Fruit fly (Drosophila melanogaster): ENCODE results near the gene CG13707.

CG13707 gene

DNA sequence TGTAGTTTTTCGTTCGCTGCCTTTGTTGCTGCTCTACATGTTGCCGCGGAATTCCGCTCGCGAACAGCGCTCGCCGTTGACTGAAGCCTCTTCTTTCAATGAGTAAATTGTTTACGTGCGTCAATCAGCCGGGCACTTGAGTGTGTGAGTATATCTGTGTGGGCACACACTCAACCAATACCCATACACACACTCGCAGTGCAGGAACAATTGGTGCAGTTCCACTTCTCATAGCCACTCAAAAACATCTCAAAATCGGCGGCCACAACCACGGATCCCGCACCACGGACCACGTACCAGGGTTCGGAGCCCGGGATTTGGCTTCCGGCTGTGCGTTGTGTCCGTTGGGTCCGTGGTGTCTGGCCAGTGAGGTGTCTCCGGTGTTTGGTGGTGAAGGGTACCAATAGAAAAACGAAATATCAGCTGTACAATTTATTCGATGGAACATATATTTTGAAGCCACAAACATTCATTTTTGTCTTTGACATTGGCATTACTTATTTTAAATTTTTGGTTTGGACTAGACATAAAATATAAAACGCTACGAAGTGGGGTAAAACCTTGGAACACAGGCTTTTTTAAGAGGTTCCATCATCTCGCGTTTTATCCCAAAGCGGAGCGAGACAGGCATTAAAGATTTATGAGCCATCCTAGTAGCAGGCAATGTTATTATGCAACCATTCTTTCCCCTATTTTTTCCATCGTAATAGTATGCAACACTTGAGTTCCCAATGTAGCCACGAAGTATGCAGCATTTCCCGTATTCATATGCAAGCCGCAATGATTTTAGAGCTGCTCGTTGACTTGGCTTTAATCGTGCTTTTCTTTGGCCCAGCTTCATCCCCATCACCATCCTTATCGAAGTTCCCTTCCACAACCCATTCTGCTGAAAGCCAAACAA lies at the start of gene CG13707:
CG13707 (minus strand) TSS at position 70 of the 901 bp plus-strand sequence.
- no peak for TF ChIP-seq CG17801 (GFP tag; optimal IDR thresholded peaks at IDR 0.05; ENCODE audit: partially characterized antibody)

DNA sequence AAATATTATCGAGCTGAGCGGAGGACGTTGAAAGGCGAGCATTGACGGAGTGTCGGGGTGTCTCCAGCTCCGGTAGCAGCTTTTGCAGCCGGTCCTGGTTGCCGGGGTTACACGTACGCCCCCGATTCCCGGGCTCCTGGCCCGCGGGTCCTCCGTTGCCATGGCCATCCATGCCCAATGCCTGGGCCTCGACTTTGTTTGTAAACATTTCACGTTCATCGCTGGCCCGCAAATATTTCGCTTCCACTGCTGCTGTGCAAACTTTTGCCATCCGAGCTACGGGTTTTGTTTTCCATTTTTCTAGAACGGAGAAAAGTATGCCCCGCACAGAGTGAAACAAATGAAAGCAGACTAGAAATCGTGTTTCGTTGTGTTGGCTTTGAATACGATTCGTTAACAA lies 21.1 kb upstream of the CG13707 start, which contains the start of gene Dnah3:
Dnah3 (plus strand) TSS at position 301 of the 400 bp plus-strand sequence.
- TF ChIP-seq CG17801 (GFP tag; optimal IDR thresholded peaks at IDR 0.05; ENCODE audit: partially characterized antibody) = no peak

DNA sequence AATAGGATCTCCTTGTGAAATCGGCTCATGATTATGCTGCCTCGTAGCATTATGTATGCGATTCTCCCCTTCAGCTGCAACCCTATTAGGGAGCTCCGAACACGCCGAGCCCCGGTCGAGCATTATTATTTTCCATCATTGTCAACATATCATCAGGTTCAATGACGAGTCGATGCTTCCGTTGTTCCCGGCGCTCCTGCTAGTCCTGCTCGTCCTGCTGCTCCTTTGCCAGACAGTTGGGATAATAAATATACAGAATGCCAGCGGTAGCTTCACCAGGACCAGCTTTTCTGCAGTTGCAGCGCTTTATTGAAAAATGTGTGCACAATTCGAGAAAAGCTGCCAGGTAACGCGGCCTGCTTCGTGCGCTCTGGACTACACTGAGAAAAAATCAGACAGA lies 20.5 kb upstream of the CG13707 start, which contains the start of gene CG32235:
CG32235 (minus strand) TSS at position 101 of the 400 bp plus-strand sequence.
- TF ChIP-seq CG17801 (GFP tag; optimal IDR thresholded peaks at IDR 0.05; ENCODE audit: partially characterized antibody) = no peak

DNA sequence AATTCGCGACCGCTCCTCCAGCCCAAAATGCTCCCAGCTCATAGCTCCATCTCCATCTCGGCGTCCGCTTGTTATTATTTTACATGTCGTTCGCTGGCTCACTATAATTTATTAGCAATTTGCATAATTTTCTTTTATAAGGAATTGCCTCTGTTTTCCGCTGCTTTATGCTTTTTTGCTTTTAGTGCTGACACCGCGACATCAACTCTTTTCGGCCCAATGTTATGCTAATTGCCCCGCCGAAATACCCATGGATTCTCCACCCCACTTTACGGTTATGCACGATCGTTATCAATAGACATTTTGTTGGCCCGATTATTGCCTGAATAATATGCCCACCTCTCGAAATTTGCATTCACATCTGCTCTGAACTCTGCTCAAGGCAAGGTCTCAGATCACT lies 15.3 kb upstream of the CG13707 start:
- no peak for TF ChIP-seq CG17801 (GFP tag; optimal IDR thresholded peaks at IDR 0.05; ENCODE audit: partially characterized antibody)

DNA sequence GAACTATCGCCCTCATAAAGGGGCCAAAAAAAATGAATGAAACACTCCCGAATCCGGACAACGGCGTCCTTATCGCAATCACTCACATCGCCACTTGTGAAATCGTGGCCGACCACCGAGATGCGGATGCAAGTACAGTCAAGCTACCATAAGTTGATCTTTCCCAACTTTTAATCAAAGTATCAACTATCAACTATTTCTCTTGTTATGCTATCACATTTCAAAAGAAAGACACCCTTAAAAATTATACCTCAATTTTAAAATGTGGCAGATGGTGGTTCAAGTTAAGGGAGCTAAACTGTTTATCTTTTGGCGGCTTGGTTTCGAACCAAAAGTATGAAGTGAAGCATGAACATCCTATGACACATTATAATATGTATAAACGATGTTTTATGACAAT lies 14.2 kb upstream of the CG13707 start:
- TF ChIP-seq CG17801 (GFP tag; optimal IDR thresholded peaks at IDR 0.05; ENCODE audit: partially characterized antibody) = no peak

DNA sequence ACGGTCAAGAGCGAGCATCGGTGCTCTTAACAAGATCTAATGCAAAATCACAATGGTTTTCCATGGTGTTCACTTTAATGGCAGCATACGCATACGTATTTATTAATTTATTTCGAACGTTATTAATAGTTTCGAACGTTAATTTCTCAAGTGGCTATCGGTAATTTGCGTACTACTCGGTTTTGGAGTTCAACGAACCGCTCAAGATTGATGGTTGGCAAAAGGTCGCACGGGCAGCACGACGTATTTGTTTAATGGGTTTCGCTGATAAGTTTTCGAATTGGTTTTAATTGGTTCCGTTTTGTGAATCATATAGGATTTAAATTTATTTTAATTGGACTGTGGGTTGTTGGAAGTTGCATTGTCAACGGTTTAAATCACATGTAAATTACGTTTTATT lies 13.2 kb upstream of the CG13707 start:
- TF ChIP-seq CG17801 (GFP tag; optimal IDR thresholded peaks at IDR 0.05; ENCODE audit: partially characterized antibody) = no peak

DNA sequence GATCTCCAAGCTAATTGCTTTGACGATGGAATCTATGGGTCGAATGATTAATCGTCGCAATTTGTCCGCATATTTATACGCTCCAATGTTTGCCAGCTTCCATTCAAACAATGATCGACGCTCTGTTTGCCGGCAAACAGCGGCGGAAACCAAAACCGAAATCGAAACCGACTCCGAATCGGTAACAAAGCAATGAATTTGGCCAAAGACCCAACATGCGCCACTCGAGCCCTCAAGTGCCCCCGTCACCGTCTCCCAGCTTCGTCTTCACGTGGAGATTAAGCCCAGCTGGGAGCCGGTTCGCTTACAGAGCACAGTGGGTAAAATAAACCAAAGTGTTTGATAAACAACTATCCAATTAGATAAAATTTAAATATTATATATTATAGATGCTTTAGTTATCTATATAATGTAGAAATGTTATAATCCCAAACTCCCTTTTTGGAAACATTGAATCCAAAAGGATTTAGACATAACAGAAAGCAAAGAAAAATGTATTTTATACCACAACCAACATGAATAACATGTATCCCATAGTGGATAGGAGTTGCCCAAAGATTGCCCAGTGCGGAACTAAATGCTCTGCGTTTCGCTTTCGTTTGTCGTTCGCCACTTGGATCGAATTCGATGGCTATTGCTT lies 12.6 kb upstream of the CG13707 start, which contains the start of gene CG32237:
CG32237 (minus strand) TSS at position 51 of the 640 bp plus-strand sequence.
- TF ChIP-seq CG17801 (GFP tag; optimal IDR thresholded peaks at IDR 0.05; ENCODE audit: partially characterized antibody) = no peak

DNA sequence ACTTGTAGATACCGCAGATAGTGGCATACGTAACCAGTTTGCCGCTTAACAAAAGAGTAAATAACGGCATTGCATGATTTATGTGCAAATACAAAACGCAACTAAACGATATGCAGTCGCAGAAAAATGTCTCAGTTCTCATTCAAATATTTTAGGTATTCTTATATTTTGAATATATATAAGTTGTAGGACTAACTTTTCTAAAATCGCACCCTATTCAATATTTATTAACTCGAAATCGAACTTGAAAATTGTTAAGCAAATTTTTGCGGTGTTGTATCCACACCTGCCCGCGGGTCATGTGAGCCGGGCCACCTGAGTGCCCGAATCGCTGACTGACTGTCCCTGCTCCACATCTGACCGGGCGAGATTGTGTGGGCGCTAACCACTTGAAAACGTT lies 8.2 kb upstream of the CG13707 start:
- TF ChIP-seq CG17801 (GFP tag; optimal IDR thresholded peaks at IDR 0.05; ENCODE audit: partially characterized antibody) = no peak

DNA sequence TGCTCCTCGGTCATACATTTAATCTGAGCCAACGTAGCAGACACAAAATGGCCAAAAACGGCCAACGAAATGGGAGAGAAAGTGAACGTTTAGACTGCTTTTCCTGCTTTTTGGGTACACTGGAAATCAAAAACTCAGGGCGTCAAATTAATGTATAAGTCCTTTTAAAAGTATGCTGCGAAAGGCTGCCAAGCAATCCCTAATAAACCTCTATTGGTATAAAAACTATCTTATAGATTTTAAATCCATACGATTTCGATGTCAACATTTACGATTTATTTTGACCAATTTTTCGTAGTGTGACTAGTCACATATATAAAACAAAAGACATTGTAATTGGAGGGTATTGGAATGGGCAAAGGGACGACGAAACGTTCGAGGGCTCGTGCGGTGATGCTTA lies 4.9 kb upstream of the CG13707 start:
- TF ChIP-seq CG17801 (GFP tag; optimal IDR thresholded peaks at IDR 0.05; ENCODE audit: partially characterized antibody) = no peak

DNA sequence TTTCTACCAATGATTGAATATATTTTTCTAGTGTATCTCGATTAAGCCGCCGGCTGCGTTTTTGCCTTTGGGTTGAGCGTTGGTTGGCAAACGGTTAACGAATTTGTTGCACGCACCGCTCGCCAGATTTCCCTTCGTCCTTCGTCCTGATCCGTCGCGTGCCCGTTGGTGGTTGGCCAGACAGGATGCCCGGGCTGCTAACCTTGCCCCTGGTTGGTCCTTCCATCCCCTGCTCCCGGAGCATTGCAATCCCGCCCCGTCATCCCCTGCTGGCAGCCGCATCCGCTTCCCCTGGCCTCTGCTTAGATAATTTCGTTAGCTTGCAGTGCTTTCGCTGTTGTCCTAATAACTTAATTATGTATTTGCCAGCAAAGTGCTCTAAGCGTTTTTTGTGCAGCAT lies 3.5 kb upstream of the CG13707 start:
- TF ChIP-seq CG17801 (GFP tag; optimal IDR thresholded peaks at IDR 0.05; ENCODE audit: partially characterized antibody) = no peak

DNA sequence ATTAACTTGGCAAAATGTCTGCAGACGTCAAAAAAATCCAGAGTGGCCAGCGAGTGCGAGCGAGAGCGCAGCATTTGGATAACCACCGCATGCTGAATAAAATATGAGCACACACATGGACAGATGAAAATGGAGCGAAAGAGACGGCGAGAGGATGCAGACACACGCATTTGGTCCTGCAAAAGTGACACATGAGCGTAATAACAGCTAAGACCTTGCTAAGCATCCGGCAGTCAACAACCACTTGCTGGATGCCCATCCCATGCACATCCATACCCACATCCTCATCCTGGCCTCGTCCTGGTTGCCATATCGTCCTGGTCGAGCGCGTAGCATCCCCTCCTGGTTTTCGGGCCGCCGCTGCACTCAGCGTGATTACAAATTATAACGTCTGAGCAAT lies 2.8 kb upstream of the CG13707 start:
- TF ChIP-seq CG17801 (GFP tag; optimal IDR thresholded peaks at IDR 0.05; ENCODE audit: partially characterized antibody) = no peak

DNA sequence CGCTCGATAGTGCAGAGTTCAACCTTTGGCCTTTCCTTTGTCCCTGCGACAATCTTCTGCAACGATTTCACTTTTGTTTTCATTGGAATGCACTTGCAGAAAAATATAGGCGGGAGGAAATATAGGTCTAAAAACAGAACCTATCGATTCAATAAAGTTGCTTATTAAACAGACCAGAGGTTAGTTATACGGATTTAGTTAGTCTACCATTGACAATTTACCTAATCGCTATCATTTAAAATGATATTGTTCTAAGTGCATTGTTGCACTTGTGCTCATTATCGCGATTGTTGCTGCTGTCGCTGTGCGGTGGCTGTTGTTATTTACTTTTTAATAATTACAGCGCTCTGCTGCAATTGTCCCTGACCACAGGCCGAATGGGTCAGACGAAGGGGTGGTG lies 3.6 kb downstream of the CG13707 start:
- no peak for TF ChIP-seq CG17801 (GFP tag; optimal IDR thresholded peaks at IDR 0.05; ENCODE audit: partially characterized antibody)

DNA sequence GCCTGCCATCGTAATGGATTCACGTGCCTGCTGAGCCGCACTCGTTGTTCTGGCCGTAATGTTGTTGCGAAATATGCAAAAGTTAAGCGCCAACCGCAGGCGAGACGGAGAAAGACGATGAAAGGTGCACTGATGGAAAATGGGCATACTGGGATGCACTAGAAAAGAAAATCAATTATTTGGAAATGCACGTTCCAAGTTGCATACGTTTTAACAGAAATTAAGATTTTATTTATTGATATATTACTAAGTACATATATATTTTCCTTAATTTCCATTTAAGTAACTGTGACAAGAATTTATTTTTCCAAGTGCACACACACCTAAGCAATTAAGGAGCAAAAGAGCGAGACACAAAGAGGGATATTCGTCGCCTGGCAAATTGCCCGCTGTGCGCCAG lies 4.9 kb downstream of the CG13707 start:
- TF ChIP-seq CG17801 (GFP tag; optimal IDR thresholded peaks at IDR 0.05; ENCODE audit: partially characterized antibody) = no peak

DNA sequence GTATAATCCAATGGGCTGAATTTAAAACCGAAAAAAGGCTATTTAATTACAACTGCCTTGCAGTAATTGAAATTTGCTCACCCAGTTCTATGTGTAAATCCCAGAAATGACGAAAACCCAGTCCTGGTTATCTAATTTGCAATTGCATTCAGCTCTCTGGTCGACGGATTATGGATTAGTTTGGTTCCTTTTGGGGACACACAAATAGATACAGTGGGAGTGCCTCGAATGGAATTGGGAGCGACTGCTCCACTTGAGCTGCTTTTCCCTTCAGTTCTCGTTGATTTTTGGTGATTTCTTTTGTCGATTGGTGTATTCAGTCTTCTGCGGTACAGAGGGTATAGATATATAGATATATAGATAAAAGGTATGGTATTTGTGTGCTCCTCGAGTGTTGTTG lies 6.4 kb downstream of the CG13707 start, which contains the start of gene CG13708:
CG13708 (minus strand) TSS at position 101 of the 400 bp plus-strand sequence.
- TF ChIP-seq CG17801 (GFP tag; optimal IDR thresholded peaks at IDR 0.05; ENCODE audit: partially characterized antibody) = no peak

DNA sequence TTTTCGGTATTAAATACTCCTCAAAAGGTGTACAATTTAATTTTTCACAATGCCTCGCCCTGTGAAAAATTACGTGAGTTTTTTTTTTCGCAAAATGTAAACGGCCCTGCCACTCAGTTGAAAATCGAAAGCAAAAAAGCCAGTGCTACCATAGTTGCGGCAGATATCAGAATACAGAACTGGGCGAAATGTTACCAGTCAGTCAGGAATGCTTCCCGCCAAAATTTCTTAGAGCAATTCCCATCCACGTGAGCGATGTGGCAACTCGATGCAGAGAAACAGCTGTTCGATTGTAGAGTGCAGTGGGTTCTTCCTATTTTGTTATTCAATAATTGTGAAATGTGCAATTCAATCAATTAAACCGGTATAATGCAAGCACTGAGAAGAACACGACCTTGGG lies 14.3 kb downstream of the CG13707 start, which contains the start of the genes Dhc64C and LeuRS-m:
Dhc64C (minus strand) TSS at position 104 of the 400 bp plus-strand sequence.
LeuRS-m (plus strand) TSS at position 270 of the 400 bp plus-strand sequence.
- TF ChIP-seq CG17801 (GFP tag; optimal IDR thresholded peaks at IDR 0.05; ENCODE audit: partially characterized antibody) = peak; percentile 36
